Worm (Caenorhabditis elegans) whole organism, early embryonic: Measurements from ENCODE around the gene ifas-2.

Experiments
- F13C5.2 ChIP-seq: sonication (generic microtip); optimal IDR thresholded peaks from 2 replicates; lab custom pipeline; 2017; ENCODE audit warnings: mild to moderate bottlenecking, missing genetic modification characterization, inconsistent platforms, missing compliant biosample characterization
- aly-1 ChIP-seq: sonication (generic microtip); optimal IDR thresholded peaks from 2 replicates; lab custom pipeline; 2016; ENCODE audit warnings: missing genetic modification characterization, missing compliant biosample characterization
- ama-1 ChIP-seq: fragments of 150-350 bp; optimal IDR thresholded peaks from 2 replicates; lab custom pipeline; 2014
- ceh-36 ChIP-seq: sonication (generic microtip); optimal IDR thresholded peaks from 2 replicates; lab custom pipeline; 2016; ENCODE audit warnings: missing genetic modification characterization, inconsistent platforms, missing compliant biosample characterization
- ets-7 ChIP-seq: sonication (generic microtip); optimal IDR thresholded peaks from 2 replicates; lab custom pipeline; 2016; ENCODE audit warnings: missing genotype, missing genetic modification characterization, missing compliant biosample characterization
- flt-1 ChIP-seq: fragments of 200-800 bp; sonication (Bioruptor generic); IDR thresholded peaks from 2 replicates; pipeline ENCODE4 v1.3.6; 2022; ENCODE audit warnings: missing genetic modification characterization, missing compliant biosample characterization
- hmg-4 ChIP-seq: fragments of 200-800 bp; sonication (Bioruptor generic); optimal IDR thresholded peaks from 2 replicates; lab custom pipeline; 2018; ENCODE audit warnings: mild to moderate bottlenecking, missing genetic modification characterization, missing compliant biosample characterization
- scrt-1 ChIP-seq: fragments of 200-800 bp; sonication (Bioruptor generic); IDR thresholded peaks from 2 replicates; pipeline ENCODE4 v1.3.6; 2022; ENCODE audit warnings: missing genetic modification characterization, missing compliant biosample characterization
- sea-1 ChIP-seq: fragments of 200-800 bp; sonication (Bioruptor generic); conservative IDR thresholded peaks from 2 replicates; pipeline ENCODE4 v1.3.6; 2022; ENCODE audit warnings: missing genetic modification characterization, missing compliant biosample characterization
- tbx-11 ChIP-seq: fragments of 200-800 bp; sonication (Bioruptor generic); IDR thresholded peaks from 2 replicates; pipeline ENCODE4 v1.3.6; 2022; ENCODE audit warnings: missing genetic modification characterization, missing compliant biosample characterization
- tbx-37 ChIP-seq: fragments of 200-800 bp; sonication (Bioruptor generic); conservative IDR thresholded peaks from 2 replicates; pipeline ENCODE4 v1.3.6; 2022; ENCODE audit warnings: missing genetic modification reagents, missing genetic modification characterization, missing compliant biosample characterization

DNA sequence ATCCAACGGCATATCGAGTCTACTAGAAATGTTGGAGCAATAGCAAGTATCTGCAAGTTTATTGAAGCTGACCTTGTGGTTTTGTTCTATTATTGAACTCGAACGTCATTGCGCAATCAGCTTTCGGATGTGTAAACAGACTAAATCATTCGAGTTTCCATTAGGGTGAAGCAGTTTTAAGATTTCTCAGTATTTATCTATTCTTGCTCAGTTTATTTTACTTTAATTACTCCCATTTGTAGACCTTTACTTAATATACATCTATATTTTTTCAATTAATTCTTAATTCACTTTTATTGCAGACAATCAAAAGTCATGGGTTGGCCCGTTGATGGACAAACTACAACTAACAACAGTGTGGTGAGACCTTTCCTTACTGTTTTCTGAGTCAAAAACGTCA, 8.0 kb downstream of the ifas-2 start, which contains the start of gene F09C6.14:
- no peak for TF ChIP-seq aly-1
- no peak for TF ChIP-seq hmg-4
- no peak for TF ChIP-seq ceh-36 (tag; lab: Kevin White, UChicago)
- no peak for TF ChIP-seq tbx-37
- no peak for TF ChIP-seq tbx-11 (GFP tag; lab: Robert Waterston, UW)
- no peak for TF ChIP-seq ama-1
- no peak for TF ChIP-seq sea-1 (GFP tag; lab: Robert Waterston, UW)
- no peak for TF ChIP-seq flt-1
- TF ChIP-seq scrt-1 (GFP tag; lab: Robert Waterston, UW), result no peak
- no peak for TF ChIP-seq F13C5.2 (tag; lab: Kevin White, UChicago)
- no peak for TF ChIP-seq ets-7 (tag; lab: Kevin White, UChicago)
